Fruit fly (Drosophila melanogaster) whole organism, prepupa: Measurements from ENCODE around the gene Edc3.

Source experiments
- Blimp-1 ChIP-seq: fragments of 200-800 bp; sonication (Bioruptor generic); optimal IDR thresholded peaks from 3 replicates; lab custom pipeline; 2017; ENCODE audit warnings: missing biosample characterization, missing genetic modification characterization, mild to moderate bottlenecking, moderate library complexity, missing genetic modification reagents
- CG10631 ChIP-seq: fragments of 200-800 bp; sonication (Bioruptor generic); optimal IDR thresholded peaks from 2 replicates; lab custom pipeline; 2016; ENCODE audit warnings: missing biosample characterization, missing genetic modification characterization
- CG10669 ChIP-seq: fragments of 200-800 bp; sonication (Bioruptor generic); optimal IDR thresholded peaks from 3 replicates; lab custom pipeline; 2018; ENCODE audit warnings: missing biosample characterization, mild to moderate bottlenecking, missing genetic modification characterization, moderate library complexity
- CG11294 ChIP-seq: fragments of 200-800 bp; sonication (Bioruptor generic); IDR thresholded peaks from 2 replicates; pipeline ENCODE4 v1.3.6; 2022; ENCODE audit warnings: missing biosample characterization, missing genetic modification characterization
- CG11762 ChIP-seq: fragments of 200-800 bp; sonication (Bioruptor generic); optimal IDR thresholded peaks from 3 replicates; lab custom pipeline; 2016; ENCODE audit warnings: missing biosample characterization, missing genetic modification characterization; ENCODE audit not compliant: insufficient read depth
- CG11902 ChIP-seq: fragments of 200-800 bp; sonication (Bioruptor generic); optimal IDR thresholded peaks from 3 replicates; lab custom pipeline; 2016; ENCODE audit warnings: missing biosample characterization, missing genetic modification characterization
- CG1621 ChIP-seq: fragments of 200-800 bp; sonication (Bioruptor generic); optimal IDR thresholded peaks from 3 replicates; lab custom pipeline; 2018; ENCODE audit warnings: missing biosample characterization, mild to moderate bottlenecking, missing genetic modification characterization
- CG3032 ChIP-seq: fragments of 200-800 bp; optimal IDR thresholded peaks from 2 replicates; lab custom pipeline; 2019; ENCODE audit warnings: missing biosample characterization, mild to moderate bottlenecking, missing genetic modification characterization, moderate library complexity
- CG31627 ChIP-seq: fragments of 200-800 bp; sonication (Bioruptor generic); optimal IDR thresholded peaks from 3 replicates; lab custom pipeline; 2016; ENCODE audit warnings: missing biosample characterization, missing genetic modification characterization
- CG32006 ChIP-seq: fragments of 200-800 bp; sonication (Bioruptor generic); optimal IDR thresholded peaks from 3 replicates; lab custom pipeline; 2017; ENCODE audit warnings: missing biosample characterization, mild to moderate bottlenecking, missing genetic modification characterization
- CG34406 ChIP-seq: fragments of 200-800 bp; sonication (Bioruptor generic); optimal IDR thresholded peaks from 3 replicates; lab custom pipeline; 2016; ENCODE audit warnings: missing biosample characterization, missing genetic modification characterization
- CG3919 ChIP-seq: fragments of 200-800 bp; sonication (Bioruptor generic); optimal IDR thresholded peaks from 3 replicates; lab custom pipeline; 2016; ENCODE audit warnings: missing biosample characterization, missing genetic modification characterization
- CG4318 ChIP-seq: fragments of 200-800 bp; sonication (Bioruptor generic); optimal IDR thresholded peaks from 3 replicates; lab custom pipeline; 2017; ENCODE audit warnings: missing biosample characterization, mild to moderate bottlenecking, missing genetic modification characterization
- CG6163 ChIP-seq: fragments of 200-800 bp; sonication (Bioruptor generic); IDR thresholded peaks from 3 replicates; pipeline ENCODE4 v1.3.6; 2022; ENCODE audit warnings: missing biosample characterization, missing genetic modification characterization
- CG6276 ChIP-seq: fragments of 200-800 bp; sonication (Bioruptor generic); optimal IDR thresholded peaks from 2 replicates; lab custom pipeline; 2017; ENCODE audit warnings: missing biosample characterization, mild to moderate bottlenecking, missing genetic modification characterization
- CG6792 ChIP-seq: fragments of 200-800 bp; sonication (Bioruptor generic); optimal IDR thresholded peaks from 3 replicates; lab custom pipeline; 2016; ENCODE audit warnings: missing biosample characterization, missing genetic modification characterization
- CG6808 ChIP-seq: fragments of 200-800 bp; sonication (Bioruptor generic); optimal IDR thresholded peaks from 3 replicates; lab custom pipeline; 2017; ENCODE audit warnings: missing biosample characterization, missing genetic modification characterization, mild to moderate bottlenecking, moderate library complexity, missing genetic modification reagents
- CG6854 ChIP-seq: fragments of 200-800 bp; sonication (Bioruptor generic); optimal IDR thresholded peaks from 2 replicates; lab custom pipeline; 2017; ENCODE audit warnings: missing biosample characterization, mild to moderate bottlenecking, missing genetic modification characterization
- CG7368 ChIP-seq: fragments of 200-800 bp; sonication (Bioruptor generic); optimal IDR thresholded peaks from 3 replicates; lab custom pipeline; 2016; ENCODE audit warnings: missing biosample characterization, missing genetic modification characterization
- CG8319 ChIP-seq: fragments of 200-800 bp; sonication (Bioruptor generic); optimal IDR thresholded peaks from 3 replicates; lab custom pipeline; 2016; ENCODE audit warnings: missing biosample characterization, missing genetic modification characterization
- CG8632 ChIP-seq: fragments of 200-800 bp; sonication (Bioruptor generic); optimal IDR thresholded peaks from 3 replicates; lab custom pipeline; 2016; ENCODE audit warnings: missing biosample characterization, missing genetic modification characterization
- CG9139 ChIP-seq: fragments of 200-800 bp; sonication (Bioruptor generic); optimal IDR thresholded peaks from 3 replicates; lab custom pipeline; 2017; ENCODE audit warnings: missing biosample characterization, mild to moderate bottlenecking, missing genetic modification characterization
- Eip75B ChIP-seq: fragments of 200-800 bp; sonication (Bioruptor generic); optimal IDR thresholded peaks from 3 replicates; lab custom pipeline; 2016; ENCODE audit warnings: missing biosample characterization, missing genetic modification characterization
- Eip78C ChIP-seq: fragments of 200-800 bp; sonication (Bioruptor generic); peaks from one replicate; lab custom pipeline; 2016; ENCODE audit warnings: missing biosample characterization, missing genetic modification characterization
- Eip93F ChIP-seq: fragments of 200-800 bp; sonication (Bioruptor generic); optimal IDR thresholded peaks from 2 replicates; lab custom pipeline; 2016; ENCODE audit warnings: missing biosample characterization, mild to moderate bottlenecking, missing genetic modification characterization
- Ets96B ChIP-seq: fragments of 200-800 bp; optimal IDR thresholded peaks from 2 replicates; lab custom pipeline; 2019; ENCODE audit warnings: missing biosample characterization, mild to moderate bottlenecking, missing genetic modification characterization, moderate library complexity
- Gug ChIP-seq: fragments of 200-800 bp; sonication (Bioruptor generic); IDR thresholded peaks from 2 replicates; pipeline ENCODE4 v1.3.6; 2022; ENCODE audit warnings: missing biosample characterization, missing genetic modification characterization
- Hr4 ChIP-seq: fragments of 200-800 bp; sonication (Bioruptor generic); optimal IDR thresholded peaks from 3 replicates; lab custom pipeline; 2016; ENCODE audit warnings: missing biosample characterization, missing genetic modification characterization
- Lpt ChIP-seq: fragments of 200-800 bp; sonication (Bioruptor generic); optimal IDR thresholded peaks from 3 replicates; lab custom pipeline; 2016; ENCODE audit warnings: missing biosample characterization, missing genetic modification characterization
- Met ChIP-seq: fragments of 200-800 bp; sonication (Bioruptor generic); optimal IDR thresholded peaks from 3 replicates; lab custom pipeline; 2016; ENCODE audit warnings: missing biosample characterization, missing genetic modification characterization
- OdsH ChIP-seq: fragments of 200-800 bp; sonication (Bioruptor generic); optimal IDR thresholded peaks from 3 replicates; lab custom pipeline; 2016; ENCODE audit warnings: missing biosample characterization, missing genetic modification characterization
- Smox ChIP-seq: fragments of 200-800 bp; sonication (Bioruptor generic); optimal IDR thresholded peaks from 3 replicates; lab custom pipeline; 2016; ENCODE audit warnings: missing biosample characterization, missing genetic modification characterization
- Sox102F ChIP-seq: fragments of 200-800 bp; sonication (Bioruptor generic); optimal IDR thresholded peaks from 2 replicates; lab custom pipeline; 2016; ENCODE audit warnings: missing biosample characterization, mild to moderate bottlenecking, missing genetic modification characterization
- Sox14 ChIP-seq: fragments of 200-800 bp; sonication (Bioruptor generic); optimal IDR thresholded peaks from 3 replicates; lab custom pipeline; 2016; ENCODE audit warnings: missing biosample characterization, missing genetic modification characterization
- Sox15 ChIP-seq: fragments of 200-800 bp; sonication (Bioruptor generic); optimal IDR thresholded peaks from 3 replicates; lab custom pipeline; 2016; ENCODE audit warnings: missing biosample characterization, missing genetic modification characterization
- acj6 ChIP-seq: fragments of 200-800 bp; sonication (Bioruptor generic); optimal IDR thresholded peaks from 3 replicates; lab custom pipeline; 2016; ENCODE audit warnings: missing biosample characterization, missing genetic modification characterization
- cyc ChIP-seq: fragments of 200-800 bp; sonication (Bioruptor generic); optimal IDR thresholded peaks from 3 replicates; lab custom pipeline; 2016; ENCODE audit warnings: missing biosample characterization, missing genetic modification characterization
- dac ChIP-seq: fragments of 200-800 bp; sonication (Bioruptor generic); optimal IDR thresholded peaks from 2 replicates; lab custom pipeline; 2017; ENCODE audit warnings: missing biosample characterization, mild to moderate bottlenecking, missing genetic modification characterization
- dsx ChIP-seq: fragments of 200-800 bp; optimal IDR thresholded peaks from 3 replicates; lab custom pipeline; 2019; ENCODE audit warnings: missing biosample characterization, mild to moderate bottlenecking, missing genetic modification characterization, moderate library complexity; ENCODE audit not compliant: poor library complexity, severe bottlenecking
- eg ChIP-seq: fragments of 200-800 bp; sonication (Bioruptor generic); IDR thresholded peaks from 3 replicates; pipeline ENCODE4 v1.3.6; 2022; ENCODE audit warnings: missing biosample characterization, missing genetic modification characterization
- esn ChIP-seq: fragments of 200-800 bp; sonication (Bioruptor generic); optimal IDR thresholded peaks from 2 replicates; lab custom pipeline; 2016; ENCODE audit warnings: missing biosample characterization, mild to moderate bottlenecking, missing genetic modification characterization, moderate library complexity
- fd59A ChIP-seq: fragments of 200-800 bp; sonication (Bioruptor generic); optimal IDR thresholded peaks from 2 replicates; lab custom pipeline; 2017; ENCODE audit warnings: missing biosample characterization, mild to moderate bottlenecking, missing genetic modification characterization, missing genetic modification reagents
- fd85E ChIP-seq: fragments of 200-800 bp; sonication (Bioruptor generic); optimal IDR thresholded peaks from 3 replicates; lab custom pipeline; 2016; ENCODE audit warnings: missing biosample characterization, missing genetic modification characterization
- fkh ChIP-seq: fragments of 200-800 bp; sonication (Bioruptor generic); optimal IDR thresholded peaks from 3 replicates; lab custom pipeline; 2017; ENCODE audit warnings: missing biosample characterization, mild to moderate bottlenecking, missing genetic modification characterization, moderate library complexity
- lz ChIP-seq: fragments of 200-800 bp; sonication (Bioruptor generic); optimal IDR thresholded peaks from 3 replicates; lab custom pipeline; 2016; ENCODE audit warnings: missing biosample characterization, missing genetic modification characterization
- net ChIP-seq: fragments of 200-800 bp; sonication (Bioruptor generic); optimal IDR thresholded peaks from 3 replicates; lab custom pipeline; 2016; ENCODE audit warnings: missing biosample characterization, missing genetic modification characterization
- pdm3 ChIP-seq: fragments of 200-800 bp; sonication (Bioruptor generic); optimal IDR thresholded peaks from 3 replicates; lab custom pipeline; 2016; ENCODE audit warnings: missing biosample characterization, missing genetic modification characterization
- spab ChIP-seq: fragments of 200-800 bp; sonication (Bioruptor generic); optimal IDR thresholded peaks from 2 replicates; lab custom pipeline; 2017; ENCODE audit warnings: missing biosample characterization, mild to moderate bottlenecking, missing genetic modification characterization, missing genetic modification reagents
- ss ChIP-seq, 2 experiments: fragments of 200-800 bp; sonication (Bioruptor generic); optimal IDR thresholded peaks; 2 replicates in 1 of 2; 3 replicates in 1 of 2; lab custom pipeline; 2017 to 2018; ENCODE audit warnings: mild to moderate bottlenecking in 2 of 2, missing biosample characterization in 2 of 2, missing genetic modification characterization in 2 of 2, moderate library complexity in 1 of 2
- vri ChIP-seq: fragments of 200-800 bp; sonication (Bioruptor generic); optimal IDR thresholded peaks from 3 replicates; lab custom pipeline; 2016; ENCODE audit warnings: missing biosample characterization, mild to moderate bottlenecking, missing genetic modification characterization

Gene Edc3

dm6 chr3L:17513893-17514616 is 15.6 kb downstream of the Edc3 start, which contains the start of the genes U4-U6-60K and CG7564:
Gene U4-U6-60K, minus strand, starts transcription at chr3L:17513912.
Gene CG7564, plus strand, starts transcription at chr3L:17514298.
- TF ChIP-seq Smox (GFP tag; lab: Kevin White, UChicago): no peak
- peak; percentile 60 for TF ChIP-seq OdsH (GFP tag; lab: Kevin White, UChicago)
- TF ChIP-seq vri (GFP tag; lab: Kevin White, UChicago): no peak
- TF ChIP-seq Eip78C (GFP tag; lab: Kevin White, UChicago): peak; percentile 78
- no peak for TF ChIP-seq CG10631 (GFP tag; lab: Kevin White, UChicago)
- TF ChIP-seq Blimp-1 (GFP tag; lab: Kevin White, UChicago): no peak
- TF ChIP-seq spab: no peak
- TF ChIP-seq CG6792: peak; percentile 39
- no peak for TF ChIP-seq Met
- peak; percentile 7 for TF ChIP-seq CG11762 (GFP tag; lab: Kevin White, UChicago)
- TF ChIP-seq acj6 (GFP tag; lab: Kevin White, UChicago): peak; percentile 63
- peak; percentile 69 for TF ChIP-seq Sox14
- peak; percentile 60 for TF ChIP-seq lz (GFP tag; lab: Kevin White, UChicago)
- peak; percentile 64 for TF ChIP-seq Eip93F (GFP tag; lab: Kevin White, UChicago)
- TF ChIP-seq CG11902 (GFP tag; lab: Kevin White, UChicago): peak; percentile 26
- TF ChIP-seq CG3032 (tag; lab: Kevin White, UChicago): peak; percentile 57
- peak; percentile 47 for TF ChIP-seq CG34406 (GFP tag; lab: Kevin White, UChicago)
- peak; percentile 61 for TF ChIP-seq CG32006 (GFP tag; lab: Kevin White, UChicago)
- no peak for TF ChIP-seq dsx (GFP tag; lab: Kevin White, UChicago)
- TF ChIP-seq CG6854 (GFP tag; lab: Kevin White, UChicago): no peak
- TF ChIP-seq fd59A (GFP tag; lab: Kevin White, UChicago): peak; percentile 31
- no peak for TF ChIP-seq CG7368
- no peak for TF ChIP-seq CG9139 (GFP tag; lab: Kevin White, UChicago)
- TF ChIP-seq Gug (GFP tag; lab: Robert Waterston, UW): peak; percentile 29; the same call in 1 of the 2 replicates
- TF ChIP-seq CG8632 (GFP tag; lab: Kevin White, UChicago): peak; percentile 51
- 0 out of 2 replicates have a peak, but pooled peaks have one; percentile 21 for TF ChIP-seq CG11294 (GFP tag; lab: Robert Waterston, UW)
- peak; percentile 71 for TF ChIP-seq esn (GFP tag; lab: Kevin White, UChicago)
- TF ChIP-seq CG6163 (GFP tag; lab: Robert Waterston, UW): 0 out of 3 replicates have a peak, but pooled peaks have one; percentile 28
- peak; percentile 69 for TF ChIP-seq CG6808 (GFP tag; lab: Kevin White, UChicago)
- TF ChIP-seq pdm3 (GFP tag; lab: Kevin White, UChicago): peak; percentile 69
- peak; percentile 68 for TF ChIP-seq CG31627 (GFP tag; lab: Kevin White, UChicago)
- peak; percentile 71 for TF ChIP-seq cyc (GFP tag; lab: Kevin White, UChicago)
- peak; percentile 65 for TF ChIP-seq CG3919 (GFP tag; lab: Kevin White, UChicago)
- TF ChIP-seq eg (GFP tag; lab: Robert Waterston, UW): no peak; the same call in 2 of the 3 replicates
- TF ChIP-seq dac (GFP tag; lab: Kevin White, UChicago): no peak
- TF ChIP-seq Eip75B: no peak
- no peak for TF ChIP-seq CG1621 (tag; lab: Kevin White, UChicago)
- peak; percentile 62 for TF ChIP-seq Hr4
- no peak for TF ChIP-seq ss (GFP tag; optimal IDR thresholded peaks at IDR 0.05; lab: Kevin White, UChicago)
- peak; percentile 45 for TF ChIP-seq Sox15 (GFP tag; lab: Kevin White, UChicago)
- TF ChIP-seq CG8319 (GFP tag; lab: Kevin White, UChicago): peak; percentile 42
- peak; percentile 16 for TF ChIP-seq Ets96B (tag; lab: Kevin White, UChicago)
- no peak for TF ChIP-seq CG6276 (GFP tag; lab: Kevin White, UChicago)
- TF ChIP-seq Sox102F: no peak
- peak; percentile 33 for TF ChIP-seq net (GFP tag; lab: Kevin White, UChicago)
- no peak for TF ChIP-seq CG10669 (GFP tag; lab: Kevin White, UChicago)
- TF ChIP-seq CG4318: no peak
- TF ChIP-seq fd85E: peak; percentile 43
- TF ChIP-seq fkh (GFP tag; lab: Kevin White, UChicago): no peak
- TF ChIP-seq Lpt (GFP tag; lab: Kevin White, UChicago): peak; percentile 30
